Fruit fly (Drosophila melanogaster): ENCODE measurements around the gene Pp2B-14D.

DNA sequence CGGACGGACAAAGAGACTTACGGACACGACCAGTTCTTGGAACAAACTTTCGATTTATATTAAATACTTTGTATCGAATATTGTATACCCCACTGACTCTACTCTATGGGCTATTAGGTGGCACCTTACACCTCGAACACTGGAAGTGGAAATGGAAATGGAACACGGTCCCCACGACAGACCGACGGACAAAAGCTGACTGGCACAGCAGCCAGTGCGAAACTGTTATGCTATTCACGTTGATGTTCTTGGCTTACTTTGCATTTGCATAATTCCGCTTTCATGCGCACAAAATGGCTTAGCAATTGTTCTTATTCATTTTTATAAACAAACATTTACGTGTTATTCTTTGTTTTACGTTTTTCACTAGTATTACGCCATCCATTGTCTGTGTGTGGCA is 14.3 kb upstream of the Pp2B-14D start:
- TF ChIP-seq CG18599 (GFP tag; optimal IDR thresholded peaks at IDR 0.05) (no peak), gt (GFP tag; IDR thresholded peaks at IDR 0.05) (no peak), CG17568 (GFP tag; optimal IDR thresholded peaks at IDR 0.05) (no peak), grn (GFP tag; optimal IDR thresholded peaks at IDR 0.05) (no peak), yki (optimal IDR thresholded peaks at IDR 0.05) (no peak), CG10565 (GFP tag; optimal IDR thresholded peaks at IDR 0.05) (no peak), sug (tag; optimal IDR thresholded peaks at IDR 0.05) (no peak), CkIIα-i1 (GFP tag; IDR thresholded peaks at IDR 0.05) (no peak), CG3281 (GFP tag; optimal IDR thresholded peaks at IDR 0.05) (no peak), psq (GFP tag; optimal IDR thresholded peaks at IDR 0.05) (no peak), Deaf1 (tag; optimal IDR thresholded peaks at IDR 0.05) (no peak), Hr39 (optimal IDR thresholded peaks at IDR 0.05) (no peak), E2f2 (GFP tag; IDR thresholded peaks at IDR 0.05) (no peak)

Data from whole organism, embryonic.